Worm (Caenorhabditis elegans): ENCODE results near the gene emc-1.

DNA sequence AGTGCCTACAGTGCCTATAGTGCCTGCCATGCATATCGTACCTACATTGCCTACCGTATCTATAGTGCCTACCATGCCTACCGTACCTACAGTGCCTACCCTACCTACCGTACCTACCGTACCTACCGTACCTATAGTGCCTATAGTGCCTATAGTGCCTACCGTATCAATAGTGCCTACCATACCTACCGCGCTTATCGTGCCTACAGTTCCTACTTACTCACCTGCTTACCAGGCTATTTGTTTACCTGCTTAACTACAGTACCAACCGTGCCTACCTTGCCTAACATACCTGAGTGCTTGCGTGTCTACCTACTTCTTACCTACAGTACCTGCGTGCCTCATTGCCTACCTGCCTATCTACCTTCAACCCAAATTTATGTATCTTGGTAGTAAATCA is 58.7 kb downstream of the emc-1 start:
- TF ChIP-seq med-1 (GFP tag; optimal IDR thresholded peaks at IDR 0.05; ENCODE audit: insufficient read depth) (no peak), T22C8.4 (GFP tag; IDR thresholded peaks at IDR 0.05) (no peak), tab-1 (GFP tag; IDR thresholded peaks at IDR 0.05) (no peak)

Measured in whole organism, midembryonic.